Worm (Caenorhabditis elegans) whole organism, L3 larva: ENCODE results near the gene mlt-9.

Source experiments
- R02D3.7 ChIP-seq: fragments of 150-350 bp; optimal IDR thresholded peaks from 2 replicates; lab custom pipeline; 2014; ENCODE audit warnings: missing biosample characterization, missing genetic modification characterization
- ceh-16 ChIP-seq: sonication (generic microtip); optimal IDR thresholded peaks from 2 replicates; lab custom pipeline; 2017; ENCODE audit warnings: missing biosample characterization, missing genetic modification characterization
- sea-2 ChIP-seq: fragments of 150-350 bp; sonication (generic microtip); optimal IDR thresholded peaks from 4 replicates; lab custom pipeline; 2014; ENCODE audit warnings: missing biosample characterization, missing genetic modification reagents, missing genetic modification characterization
- tbx-2 ChIP-seq: sonication (generic microtip); optimal IDR thresholded peaks from 2 replicates; lab custom pipeline; 2016; ENCODE audit warnings: mild to moderate bottlenecking, missing genetic modification characterization, missing compliant biosample characterization

ce11 chrX:15100369-15100963 lies 7.1 kb downstream of the mlt-9 start, which contains the start of gene dhhc-1:
- no peak for TF ChIP-seq ceh-16 (tag; lab: Kevin White, UChicago)
- no peak for TF ChIP-seq R02D3.7 (tag; lab: Kevin White, UChicago)
- no peak for TF ChIP-seq tbx-2 (tag; lab: Kevin White, UChicago)
- no peak for TF ChIP-seq sea-2 (GFP tag; lab: Kevin White, UChicago)
